Worm (Caenorhabditis elegans) whole organism, L3 larva: ENCODE results near the gene srh-299.

ENCODE experiments used
- R02D3.7 ChIP-seq: fragments of 150-350 bp; optimal IDR thresholded peaks from 2 replicates; lab custom pipeline; 2014; ENCODE audit warnings: missing biosample characterization, missing genetic modification characterization
- ZK546.5 ChIP-seq: sonication (generic microtip); optimal IDR thresholded peaks from 2 replicates; lab custom pipeline; 2017; ENCODE audit warnings: missing biosample characterization, missing genetic modification characterization
- aly-2 ChIP-seq: fragments of 150-350 bp; optimal IDR thresholded peaks from 2 replicates; lab custom pipeline; 2014; ENCODE audit warnings: missing biosample characterization, missing genetic modification characterization
- ama-1 ChIP-seq: fragments of 150-350 bp; optimal IDR thresholded peaks from 2 replicates; lab custom pipeline; 2018
- ceh-16 ChIP-seq: sonication (generic microtip); optimal IDR thresholded peaks from 2 replicates; lab custom pipeline; 2017; ENCODE audit warnings: missing biosample characterization, missing genetic modification characterization
- ceh-28 ChIP-seq: fragments of 150-350 bp; optimal IDR thresholded peaks from 2 replicates; lab custom pipeline; 2014; ENCODE audit warnings: missing biosample characterization, missing genetic modification reagents, missing genetic modification characterization
- ceh-82 ChIP-seq: fragments of 150-350 bp; optimal IDR thresholded peaks from 2 replicates; lab custom pipeline; 2014; ENCODE audit warnings: missing biosample characterization, missing genetic modification characterization
- ceh-9 ChIP-seq: sonication (generic microtip); optimal IDR thresholded peaks from 2 replicates; lab custom pipeline; 2018; ENCODE audit warnings: missing biosample characterization, missing genetic modification characterization
- daf-12 ChIP-seq: fragments of 150-350 bp; optimal IDR thresholded peaks from 2 replicates; lab custom pipeline; 2014; ENCODE audit warnings: missing biosample characterization, missing genetic modification reagents, missing genetic modification characterization
- egl-27 ChIP-seq: sonication (generic microtip); optimal IDR thresholded peaks from 4 replicates; lab custom pipeline; 2017; ENCODE audit warnings: missing biosample characterization, missing genetic modification reagents, missing genetic modification characterization
- egl-5 ChIP-seq: fragments of 150-350 bp; optimal IDR thresholded peaks from 2 replicates; lab custom pipeline; 2017; ENCODE audit warnings: missing biosample characterization, missing genetic modification reagents, missing genetic modification characterization, inconsistent platforms
- elt-1 ChIP-seq: fragments of 150-350 bp; optimal IDR thresholded peaks from 2 replicates; lab custom pipeline; 2014; ENCODE audit warnings: missing biosample characterization, missing genetic modification characterization
- elt-2 ChIP-seq: sonication (generic microtip); optimal IDR thresholded peaks from 2 replicates; lab custom pipeline; 2016; ENCODE audit warnings: missing genetic modification reagents, mild to moderate bottlenecking, missing genetic modification characterization, missing compliant biosample characterization
- elt-3 ChIP-seq, 3 experiments: fragments of 150-350 bp in 1 of 3; sonication (generic microtip) in 2 of 3; optimal IDR thresholded peaks; 2 replicates in 2 of 3; 4 replicates in 1 of 3; lab custom pipeline; 2014 to 2017; ENCODE audit warnings: missing biosample characterization in 3 of 3, missing genetic modification characterization in 3 of 3
- eor-1 ChIP-seq, 2 experiments: fragments of 150-350 bp; optimal IDR thresholded peaks; 2 replicates each; lab custom pipeline; 2014 to 2018; ENCODE audit warnings: missing biosample characterization in 2 of 2, missing genetic modification characterization in 2 of 2
- fkh-10 ChIP-seq: sonication (generic microtip); optimal IDR thresholded peaks from 2 replicates; lab custom pipeline; 2017; ENCODE audit warnings: missing biosample characterization, missing genetic modification reagents, missing genetic modification characterization
- fkh-2 ChIP-seq: fragments of 150-350 bp; optimal IDR thresholded peaks from 2 replicates; lab custom pipeline; 2014; ENCODE audit warnings: missing biosample characterization, missing genetic modification reagents, missing genetic modification characterization
- fos-1 ChIP-seq: fragments of 150-350 bp; optimal IDR thresholded peaks from 2 replicates; lab custom pipeline; 2014; ENCODE audit warnings: missing biosample characterization, missing genetic modification characterization
- hmg-11 ChIP-seq: sonication (generic microtip); optimal IDR thresholded peaks from 2 replicates; lab custom pipeline; 2016; ENCODE audit warnings: missing genetic modification characterization, missing compliant biosample characterization
- jun-1 ChIP-seq: fragments of 150-350 bp; optimal IDR thresholded peaks from 2 replicates; lab custom pipeline; 2014; ENCODE audit warnings: missing biosample characterization, missing genetic modification reagents, missing genetic modification characterization
- lin-15B ChIP-seq: fragments of 150-350 bp; optimal IDR thresholded peaks from 2 replicates; lab custom pipeline; 2014; ENCODE audit warnings: missing biosample characterization, missing genetic modification characterization
- lin-39 ChIP-seq: fragments of 150-350 bp; optimal IDR thresholded peaks from 2 replicates; lab custom pipeline; 2018; ENCODE audit warnings: missing biosample characterization, missing genetic modification reagents, missing genetic modification characterization
- lsy-12 ChIP-seq: sonication (generic microtip); optimal IDR thresholded peaks from 2 replicates; lab custom pipeline; 2016; ENCODE audit warnings: mild to moderate bottlenecking, missing genetic modification characterization, missing compliant biosample characterization
- mdl-1 ChIP-seq: fragments of 150-350 bp; optimal IDR thresholded peaks from 2 replicates; lab custom pipeline; 2014; ENCODE audit warnings: missing biosample characterization, missing genetic modification characterization
- mml-1 ChIP-seq: fragments of 150-350 bp; sonication (generic microtip); optimal IDR thresholded peaks from 3 replicates; lab custom pipeline; 2014; ENCODE audit warnings: missing biosample characterization, missing genetic modification characterization
- nfya-1 ChIP-seq: sonication (generic microtip); optimal IDR thresholded peaks from 2 replicates; lab custom pipeline; 2017; ENCODE audit warnings: missing genetic modification characterization, mild to moderate bottlenecking, missing compliant biosample characterization, antibody characterized with exemption, moderate library complexity; ENCODE audit not compliant: insufficient read depth
- nhr-11 ChIP-seq: fragments of 150-350 bp; optimal IDR thresholded peaks from 2 replicates; lab custom pipeline; 2014; ENCODE audit warnings: missing biosample characterization, missing genetic modification characterization
- nhr-23 ChIP-seq: fragments of 150-350 bp; optimal IDR thresholded peaks from 2 replicates; lab custom pipeline; 2014; ENCODE audit warnings: missing biosample characterization, missing genetic modification reagents, missing genetic modification characterization
- nhr-25 ChIP-seq: sonication (generic microtip); optimal IDR thresholded peaks from 2 replicates; lab custom pipeline; 2017; ENCODE audit warnings: missing biosample characterization, missing genetic modification characterization
- nhr-28 ChIP-seq: fragments of 150-350 bp; optimal IDR thresholded peaks from 2 replicates; lab custom pipeline; 2014; ENCODE audit warnings: missing biosample characterization, missing genetic modification characterization
- nhr-43 ChIP-seq: sonication (generic microtip); optimal IDR thresholded peaks from 2 replicates; lab custom pipeline; 2016; ENCODE audit warnings: mild to moderate bottlenecking, missing genetic modification characterization, missing compliant biosample characterization; ENCODE audit not compliant: poor library complexity, severe bottlenecking
- nhr-67 ChIP-seq: fragments of 150-350 bp; optimal IDR thresholded peaks from 2 replicates; lab custom pipeline; 2014; ENCODE audit warnings: missing biosample characterization, missing genetic modification characterization
- nhr-76 ChIP-seq: fragments of 150-350 bp; sonication (generic microtip); optimal IDR thresholded peaks from 5 replicates; lab custom pipeline; 2014; ENCODE audit warnings: missing biosample characterization, missing genetic modification characterization
- nhr-77 ChIP-seq: fragments of 150-350 bp; optimal IDR thresholded peaks from 2 replicates; lab custom pipeline; 2014; ENCODE audit warnings: missing biosample characterization, missing genetic modification characterization
- pha-4 ChIP-seq: fragments of 150-350 bp; optimal IDR thresholded peaks from 2 replicates; lab custom pipeline; 2014; ENCODE audit warnings: missing biosample characterization, missing genetic modification reagents, missing genetic modification characterization
- pqm-1 ChIP-seq: fragments of 150-350 bp; optimal IDR thresholded peaks from 2 replicates; lab custom pipeline; 2017; ENCODE audit warnings: missing biosample characterization, missing genetic modification characterization, inconsistent platforms
- sea-2 ChIP-seq: fragments of 150-350 bp; sonication (generic microtip); optimal IDR thresholded peaks from 4 replicates; lab custom pipeline; 2014; ENCODE audit warnings: missing biosample characterization, missing genetic modification reagents, missing genetic modification characterization
- snpc-4 ChIP-seq: fragments of 150-350 bp; optimal IDR thresholded peaks from 2 replicates; lab custom pipeline; 2014; ENCODE audit warnings: missing biosample characterization, missing genetic modification characterization
- tbx-2 ChIP-seq: sonication (generic microtip); optimal IDR thresholded peaks from 2 replicates; lab custom pipeline; 2016; ENCODE audit warnings: mild to moderate bottlenecking, missing genetic modification characterization, missing compliant biosample characterization
- unc-39 ChIP-seq: sonication (generic microtip); optimal IDR thresholded peaks from 4 replicates; lab custom pipeline; 2017; ENCODE audit warnings: missing biosample characterization, missing genetic modification characterization
- unc-62 ChIP-seq: fragments of 150-350 bp; sonication (generic microtip); optimal IDR thresholded peaks from 4 replicates; lab custom pipeline; 2014; ENCODE audit warnings: missing biosample characterization, missing genetic modification reagents, missing genetic modification characterization
- zag-1 ChIP-seq: fragments of 150-350 bp; optimal IDR thresholded peaks from 2 replicates; lab custom pipeline; 2014; ENCODE audit warnings: missing biosample characterization, missing genetic modification characterization
- ztf-11 ChIP-seq: fragments of 150-350 bp; optimal IDR thresholded peaks from 2 replicates; lab custom pipeline; 2014; ENCODE audit warnings: missing biosample characterization, missing genetic modification characterization
- ztf-4 ChIP-seq: fragments of 150-350 bp; optimal IDR thresholded peaks from 2 replicates; lab custom pipeline; 2014; ENCODE audit warnings: missing biosample characterization, missing genetic modification characterization

Gene srh-299

DNA sequence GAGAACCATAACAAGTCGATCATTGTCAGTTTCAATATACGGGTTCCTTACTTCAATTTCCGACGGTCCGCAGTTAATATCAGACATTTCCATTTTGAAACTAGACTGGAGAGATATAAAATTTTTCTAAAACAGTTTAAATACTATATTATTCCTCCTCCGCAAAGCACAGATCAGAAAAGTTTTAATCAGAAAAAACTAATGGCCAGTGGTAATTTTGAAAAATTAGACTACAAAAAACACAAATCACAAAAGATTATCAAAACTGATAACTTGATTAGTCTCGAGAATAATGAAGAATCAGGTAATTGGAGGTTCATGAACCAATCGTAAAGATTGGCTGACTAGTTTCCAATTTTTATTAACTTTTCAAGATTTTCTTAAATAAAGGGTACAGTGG lies 22.8 kb downstream of the srh-299 start, which contains the start of gene T06C12.9:
TSS of gene T06C12.9 (minus strand) at position 101 of the 400 bp plus-strand sequence.
- TF ChIP-seq nhr-23 (tag; lab: Kevin White, UChicago) (no peak), pqm-1 (peak; percentile 9), R02D3.7 (no peak), ama-1 (lab: Kevin White, UChicago) (no peak), ceh-9 (tag; lab: Kevin White, UChicago) (no peak), jun-1 (tag; lab: Kevin White, UChicago) (no peak)

ce11 chrV:15887708-15888295 lies 24.7 kb downstream of the srh-299 start:
- TF ChIP-seq ztf-4 (tag; lab: Kevin White, UChicago) (no peak), nfya-1 (peak; percentile 76), ama-1 (lab: Kevin White, UChicago) (no peak), nhr-67 (tag; lab: Kevin White, UChicago) (no peak), nhr-43 (tag; lab: Kevin White, UChicago) (no peak), fos-1 (tag; lab: Kevin White, UChicago) (peak; percentile 33), nhr-76 (no peak), lin-39 (tag; lab: Kevin White, UChicago) (no peak), nhr-11 (tag; lab: Kevin White, UChicago) (no peak), mdl-1 (no peak), ceh-28 (tag; lab: Kevin White, UChicago) (no peak), fkh-2 (tag; lab: Kevin White, UChicago) (no peak), zag-1 (tag; lab: Kevin White, UChicago) (no peak), pqm-1 (peak; percentile 89), elt-2 (tag; lab: Kevin White, UChicago) (peak; percentile 93), hmg-11 (tag; lab: Kevin White, UChicago) (no peak), unc-39 (tag; lab: Kevin White, UChicago) (no peak), unc-62 (GFP tag; lab: Kevin White, UChicago) (no peak), aly-2 (tag; lab: Kevin White, UChicago) (no peak), snpc-4 (tag; lab: Kevin White, UChicago) (no peak), lsy-12 (tag; lab: Kevin White, UChicago) (no peak), eor-1 (tag; optimal IDR thresholded peaks at IDR 0.05; lab: Kevin White, UChicago) (no peak), pha-4 (tag; lab: Kevin White, UChicago) (peak; percentile 16), tbx-2 (tag; lab: Kevin White, UChicago) (no peak), nhr-28 (no peak), elt-3 (tag; optimal IDR thresholded peaks at IDR 0.05; lab: Kevin White, UChicago) (no peak), jun-1 (tag; lab: Kevin White, UChicago) (peak; percentile 70), sea-2 (GFP tag; lab: Kevin White, UChicago) (no peak), ceh-9 (tag; lab: Kevin White, UChicago) (no peak), mml-1 (no peak), ceh-82 (tag; lab: Kevin White, UChicago) (no peak), R02D3.7 (no peak), fkh-10 (GFP tag; lab: Kevin White, UChicago) (no peak), lin-15B (tag; lab: Kevin White, UChicago) (no peak), egl-5 (tag; lab: Kevin White, UChicago) (no peak), ztf-11 (no peak), daf-12 (tag; lab: Kevin White, UChicago) (no peak), nhr-77 (tag; lab: Kevin White, UChicago) (no peak), elt-1 (tag; lab: Kevin White, UChicago) (no peak), ceh-16 (tag; lab: Kevin White, UChicago) (no peak), nhr-23 (tag; lab: Kevin White, UChicago) (no peak)

DNA sequence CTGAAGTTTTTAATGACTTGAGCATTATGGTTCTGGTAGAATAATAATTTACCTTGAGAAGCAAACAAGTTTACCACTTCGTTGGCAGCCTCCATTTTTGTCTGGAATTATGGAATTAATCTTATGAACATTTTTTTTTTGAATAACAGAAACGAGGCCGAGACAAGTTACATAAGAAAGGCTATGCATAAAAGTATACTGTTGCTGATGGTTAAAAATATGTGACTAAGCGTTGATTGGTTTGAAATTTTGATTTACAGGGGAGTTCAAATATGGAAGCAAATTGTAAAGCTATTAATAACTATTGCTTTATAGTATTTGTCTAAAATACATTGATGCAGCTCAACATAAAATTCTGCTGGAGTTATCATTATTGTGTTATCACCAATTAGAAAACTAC lies 25.6 kb downstream of the srh-299 start, which contains the start of gene cgt-1:
TSS of gene cgt-1 (minus strand) at position 101 of the 400 bp plus-strand sequence.
- TF ChIP-seq jun-1 (tag; lab: Kevin White, UChicago) (no peak), ceh-82 (tag; lab: Kevin White, UChicago) (no peak), nhr-25 (tag; lab: Kevin White, UChicago) (no peak), aly-2 (tag; lab: Kevin White, UChicago) (no peak), elt-1 (tag; lab: Kevin White, UChicago) (no peak), egl-27 (no peak), ZK546.5 (tag; lab: Kevin White, UChicago) (no peak), fkh-2 (tag; lab: Kevin White, UChicago) (no peak), ama-1 (lab: Kevin White, UChicago) (no peak), nhr-76 (no peak), nhr-77 (tag; lab: Kevin White, UChicago) (no peak), egl-5 (tag; lab: Kevin White, UChicago) (no peak)
- TF ChIP-seq, all 47 proteins: peak for 0
